Worm (Caenorhabditis elegans): ENCODE data around the gene str-18.
"Not testable (repeated sequence)": the region's sequence is repeated elsewhere in the genome, so short reads cannot be mapped to it uniquely, and the experiment has no call there.

Gene str-18

DNA sequence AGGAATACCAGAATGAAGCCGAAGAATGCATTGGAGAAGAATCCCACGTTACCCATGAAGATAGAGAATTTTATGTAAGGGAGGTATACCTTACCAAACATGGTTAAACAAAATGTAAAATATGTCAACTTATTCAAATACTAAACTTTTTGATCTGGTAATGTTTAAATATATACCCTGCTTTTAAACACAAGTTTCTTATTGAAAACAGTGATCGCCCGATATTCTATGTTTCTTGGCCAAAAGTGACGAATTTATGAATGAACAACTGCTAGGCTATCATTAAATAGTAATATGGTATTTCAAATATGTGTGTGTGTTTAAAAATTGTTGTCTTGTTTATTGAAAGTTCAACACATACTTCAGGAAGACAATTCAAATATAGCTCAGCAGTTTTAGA, 6.6 kb upstream of the str-18 start, which contains the start of gene T23D5.8:
Gene T23D5.8 (minus strand): TSS at position 101 of the 400 bp plus-strand sequence.
- not testable (repeated sequence) for TF ChIP-seq ZK337.2 (GFP tag; IDR thresholded peaks at IDR 0.05); dve-1 (tag; optimal IDR thresholded peaks at IDR 0.05; ENCODE audit: insufficient read depth); nhr-10 (tag; optimal IDR thresholded peaks at IDR 0.05)

DNA sequence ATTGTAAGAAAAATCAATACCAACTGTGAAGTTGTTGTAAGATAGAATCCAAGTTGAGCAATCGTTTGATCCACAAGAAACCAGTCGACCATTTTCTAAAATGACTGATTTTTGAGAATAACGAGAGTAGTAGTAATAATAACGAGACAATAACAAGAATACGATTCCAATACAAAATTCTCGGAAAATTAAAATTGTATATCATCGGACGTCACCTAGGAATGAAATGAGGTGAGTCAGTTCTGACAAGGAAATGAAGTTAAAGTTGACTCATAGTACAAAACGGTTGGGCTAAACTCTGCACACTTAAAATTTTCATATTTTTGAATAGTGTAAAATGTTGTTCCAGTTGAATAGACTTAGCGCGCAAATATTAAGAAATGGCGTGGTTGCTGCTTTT, 2.6 kb upstream of the str-18 start, which contains the start of gene str-19:
Gene str-19 (minus strand): TSS at position 101 of the 400 bp plus-strand sequence.
- not testable (repeated sequence) for TF ChIP-seq zfp-3 (GFP tag; conservative IDR thresholded peaks at IDR 0.05); ztf-11 (tag; optimal IDR thresholded peaks at IDR 0.05); zip-11 (GFP tag; IDR thresholded peaks at IDR 0.05)

- no peak for TF ChIP-seq mes-2 (tag; optimal IDR thresholded peaks at IDR 0.05; ENCODE audit: poor library complexity, severe bottlenecking)
- TF ChIP-seq aha-1 (tag) = peak; percentile 61
- TF ChIP-seq zip-11 (GFP tag; IDR thresholded peaks at IDR 0.05) = no peak
- TF ChIP-seq R02D3.7 (tag; optimal IDR thresholded peaks at IDR 0.05) = no peak
Observed at ce11 chrV:15735720-15736119, 6.0 kb downstream of the str-18 start, which contains the start of gene str-27. Gene str-27, minus strand, starts transcription at chrV:15735820.

DNA sequence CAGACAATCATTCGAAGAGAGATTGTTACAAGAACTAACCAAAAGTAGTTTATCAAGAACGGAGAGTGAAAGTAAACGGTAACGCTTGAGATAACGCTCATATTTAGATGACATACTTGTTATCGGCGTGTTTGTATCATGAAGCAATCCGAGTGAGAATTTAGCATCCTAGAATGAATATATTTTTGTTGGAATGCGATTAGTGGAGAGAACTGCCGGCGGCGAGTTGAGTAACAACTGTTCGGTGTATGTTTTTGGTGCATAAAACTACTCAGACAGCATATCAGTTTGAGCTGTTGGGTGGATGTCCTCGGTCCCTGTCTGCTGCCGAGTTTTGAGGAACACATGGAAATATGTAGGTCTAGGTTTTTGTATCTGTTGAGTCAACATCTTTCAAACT, 8.2 kb downstream of the str-18 start, which contains the start of gene T23D5.3:
Gene T23D5.3 (minus strand): TSS at position 101 of the 400 bp plus-strand sequence.
- TF ChIP-seq madf-5 (GFP tag; IDR thresholded peaks at IDR 0.05) (no peak), ceh-28 (tag; optimal IDR thresholded peaks at IDR 0.05) (no peak), lin-1 (GFP tag; IDR thresholded peaks at IDR 0.05) (no peak), fos-1 (tag; optimal IDR thresholded peaks at IDR 0.05) (no peak), Y5F2A.4 (GFP tag; optimal IDR thresholded peaks at IDR 0.05) (no peak), tag-97 (GFP tag; IDR thresholded peaks at IDR 0.05) (no peak), dmd-8 (GFP tag; IDR thresholded peaks at IDR 0.05) (no peak), fkh-10 (GFP tag; optimal IDR thresholded peaks at IDR 0.05) (no peak), Y48G9A.11 (GFP tag; IDR thresholded peaks at IDR 0.05) (no peak), hlh-11 (tag; optimal IDR thresholded peaks at IDR 0.05) (no peak), nhr-25 (tag; optimal IDR thresholded peaks at IDR 0.05; ENCODE audit: borderline replicate concordance, insufficient read depth) (no peak), mes-2 (tag; optimal IDR thresholded peaks at IDR 0.05; ENCODE audit: poor library complexity, severe bottlenecking) (no peak), zfp-3 (GFP tag; conservative IDR thresholded peaks at IDR 0.05) (no peak), unc-130 (GFP tag; optimal IDR thresholded peaks at IDR 0.05) (no peak), Y105C5A.15 (GFP tag; IDR thresholded peaks at IDR 0.05) (no peak)

DNA sequence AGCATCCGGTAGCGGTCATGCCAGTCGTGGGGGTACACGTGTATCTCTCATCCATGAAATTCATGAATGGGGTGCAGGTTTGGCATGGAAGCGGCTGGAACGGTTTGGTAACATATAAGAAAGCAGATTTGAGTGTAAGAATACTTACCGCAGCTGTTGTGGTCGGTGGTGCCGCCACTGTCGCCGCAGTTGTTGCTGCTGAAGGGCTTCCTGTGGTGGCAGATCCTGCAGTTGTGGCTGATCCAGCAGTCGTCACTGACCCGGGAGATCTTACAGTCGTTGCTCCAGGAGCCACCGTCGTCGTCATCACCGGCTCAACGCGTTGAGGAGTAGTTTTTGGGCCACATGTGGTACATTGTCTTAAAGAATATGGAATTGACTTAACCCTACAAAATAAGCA, 8.7 kb downstream of the str-18 start:
- TF ChIP-seq aha-1 (tag) (peak; percentile 11), ZK546.5 (tag; optimal IDR thresholded peaks at IDR 0.05) (no peak), set-16 (GFP tag; IDR thresholded peaks at IDR 0.05) (peak; percentile 64)

ce11 chrV:15732209-15732608, 9.5 kb downstream of the str-18 start, which contains the start of gene str-38:
Gene str-38, minus strand, starts transcription at chrV:15732309.
- no peak for TF ChIP-seq lsy-2 (tag; optimal IDR thresholded peaks at IDR 0.05)
- TF ChIP-seq hif-1 (tag; optimal IDR thresholded peaks at IDR 0.05) = no peak
- no peak for TF ChIP-seq F49E8.2 (tag; optimal IDR thresholded peaks at IDR 0.05; ENCODE audit: borderline replicate concordance)
- TF ChIP-seq nhr-77 (tag; optimal IDR thresholded peaks at IDR 0.05) = no peak
- TF ChIP-seq F26F4.8 (GFP tag; conservative IDR thresholded peaks at IDR 0.05) = no peak
- TF ChIP-seq duxl-1 (tag; optimal IDR thresholded peaks at IDR 0.05; ENCODE audit: poor library complexity) = no peak
